Fruit fly (Drosophila melanogaster) Kc167 (cell line): ENCODE results near the gene spict.

Experiments
- Sin3A ChIP-seq: fragments of >200 bp; optimal IDR thresholded peaks from 2 replicates; lab custom pipeline; 2018; ENCODE audit warnings: missing external identifiers
- h ChIP-seq: fragments of >200 bp; optimal IDR thresholded peaks from 3 replicates; lab custom pipeline; 2018; ENCODE audit warnings: missing external identifiers
- insv ChIP-seq: fragments of >200 bp; optimal IDR thresholded peaks from 3 replicates; lab custom pipeline; 2018; ENCODE audit warnings: missing external identifiers
- psq ChIP-seq: fragments of >200 bp; optimal IDR thresholded peaks from 2 replicates; lab custom pipeline; 2017; ENCODE audit warnings: missing external identifiers
- ttk ChIP-seq: sonication (Bioruptor generic); optimal IDR thresholded peaks from 2 replicates; lab custom pipeline; 2017; ENCODE audit warnings: missing external identifiers

DNA sequence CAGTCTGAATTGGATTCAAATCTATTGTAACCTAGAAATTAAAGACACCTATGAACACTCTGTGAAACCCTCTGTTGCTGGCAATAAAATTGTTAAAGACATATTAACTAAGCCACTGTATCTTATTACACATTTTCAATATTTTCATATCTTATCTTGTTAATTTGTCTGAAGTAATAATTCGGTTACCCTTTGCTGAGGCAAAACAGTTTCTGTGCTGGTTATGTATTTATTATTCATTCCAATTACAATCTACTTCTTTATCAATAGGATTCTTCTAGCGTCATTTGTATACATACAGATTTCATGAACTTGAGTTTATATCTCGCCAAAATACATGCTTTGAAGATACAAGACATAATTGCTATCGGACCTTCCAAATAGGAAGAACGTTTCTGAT, 4.1 kb downstream of the spict start:
- TF ChIP-seq Sin3A (lab: Kevin White, UChicago), result no peak
- no peak for TF ChIP-seq psq (lab: Kevin White, UChicago)
- no peak for TF ChIP-seq insv (lab: Kevin White, UChicago)
- TF ChIP-seq ttk, result no peak
- no peak for TF ChIP-seq h (lab: Kevin White, UChicago)
